Fruit fly (Drosophila melanogaster) whole organism, embryonic: ENCODE measurements around the gene CG10621.

Source experiments
- CG10321 ChIP-seq: fragments of 200-800 bp; sonication (Bioruptor generic); IDR thresholded peaks from 2 replicates; pipeline ENCODE4 v1.3.6; 2022; ENCODE audit warnings: missing biosample characterization, missing genetic modification characterization
- CG11504 ChIP-seq: fragments of 200-800 bp; sonication (Bioruptor generic); optimal IDR thresholded peaks from 3 replicates; lab custom pipeline; 2019; ENCODE audit warnings: missing biosample characterization, mild to moderate bottlenecking, missing genetic modification characterization, moderate library complexity
- CG12769 ChIP-seq: fragments of 200-800 bp; sonication (Bioruptor generic); optimal IDR thresholded peaks from 2 replicates; lab custom pipeline; 2019; ENCODE audit warnings: missing biosample characterization, mild to moderate bottlenecking, missing genetic modification characterization, moderate library complexity
- CG16813 ChIP-seq: fragments of 200-800 bp; sonication (Bioruptor generic); IDR thresholded peaks from 3 replicates; pipeline ENCODE4 v1.3.6; 2022; ENCODE audit warnings: missing biosample characterization, missing genetic modification characterization; ENCODE audit not compliant: partially characterized antibody
- CG31224 ChIP-seq: fragments of 200-800 bp; sonication (Bioruptor generic); IDR thresholded peaks from 2 replicates; pipeline ENCODE4 v1.3.6; 2022; ENCODE audit warnings: missing biosample characterization, missing genetic modification characterization
- CG34224 ChIP-seq: fragments of 200-800 bp; sonication (Bioruptor generic); IDR thresholded peaks from 3 replicates; pipeline ENCODE4 v1.3.6; 2022; ENCODE audit warnings: missing biosample characterization, missing genetic modification characterization; ENCODE audit not compliant: partially characterized antibody
- CG6175 ChIP-seq: fragments of 200-800 bp; sonication (Bioruptor generic); IDR thresholded peaks from 3 replicates; pipeline ENCODE4 v1.3.6; 2022; ENCODE audit warnings: missing biosample characterization, missing genetic modification characterization
- CG7963 ChIP-seq: fragments of 200-800 bp; sonication (Bioruptor generic); IDR thresholded peaks from 3 replicates; pipeline ENCODE4 v1.3.6; 2022; ENCODE audit warnings: missing biosample characterization, missing genetic modification characterization; ENCODE audit not compliant: partially characterized antibody
- CG8478 ChIP-seq: fragments of >200 bp; optimal IDR thresholded peaks from 2 replicates; lab custom pipeline; 2018
- D ChIP-seq, 2 experiments: fragments of 200-800 bp in 1 of 2; fragments of >200 bp in 1 of 2; sonication (Bioruptor generic) in 1 of 2; optimal IDR thresholded peaks; 2 replicates in 1 of 2; 3 replicates in 1 of 2; lab custom pipeline; 2017; ENCODE audit warnings: mild to moderate bottlenecking in 1 of 2, missing biosample characterization in 1 of 2, missing genetic modification characterization in 1 of 2, missing genetic modification reagents in 1 of 2
- Dad ChIP-seq: fragments of 200-800 bp; sonication (Bioruptor generic); optimal IDR thresholded peaks from 3 replicates; lab custom pipeline; 2016; ENCODE audit warnings: missing biosample characterization, missing genetic modification characterization
- Dll ChIP-seq: fragments of 200-800 bp; sonication (Bioruptor generic); IDR thresholded peaks from 4 replicates; pipeline ENCODE4 v1.3.6; 2022; ENCODE audit warnings: missing biosample characterization, missing genetic modification characterization; ENCODE audit not compliant: partially characterized antibody
- Doc3 ChIP-seq: fragments of 200-800 bp; sonication (Bioruptor generic); IDR thresholded peaks from 3 replicates; pipeline ENCODE4 v1.3.6; 2022; ENCODE audit warnings: missing biosample characterization, missing genetic modification characterization; ENCODE audit not compliant: partially characterized antibody
- Dref ChIP-seq: fragments of 200-800 bp; sonication (Bioruptor generic); IDR thresholded peaks from 2 replicates; pipeline ENCODE4 v1.3.6; 2022; ENCODE audit warnings: missing biosample characterization, missing genetic modification characterization
- HLH4C ChIP-seq: fragments of 200-800 bp; sonication (Bioruptor generic); IDR thresholded peaks from 3 replicates; pipeline ENCODE4 v1.3.6; 2022; ENCODE audit warnings: missing biosample characterization, missing genetic modification characterization; ENCODE audit not compliant: partially characterized antibody
- HLH54F ChIP-seq: fragments of 200-800 bp; sonication (Bioruptor generic); optimal IDR thresholded peaks from 3 replicates; lab custom pipeline; 2016; ENCODE audit warnings: missing biosample characterization, missing genetic modification characterization
- Hr78 ChIP-seq, 2 experiments: fragments of 200-800 bp in 1 of 2; fragments of >200 bp in 1 of 2; sonication (Bioruptor generic) in 1 of 2; optimal IDR thresholded peaks; 2 replicates each; lab custom pipeline; 2017 to 2019; ENCODE audit warnings: missing biosample characterization in 2 of 2, missing genetic modification characterization in 2 of 2, mild to moderate bottlenecking in 1 of 2, moderate library complexity in 1 of 2
- Hsf ChIP-seq: fragments of 200-800 bp; sonication (Bioruptor generic); optimal IDR thresholded peaks from 3 replicates; lab custom pipeline; 2016; ENCODE audit warnings: missing biosample characterization, missing genetic modification characterization
- Med ChIP-seq: fragments of 200-800 bp; sonication (Bioruptor generic); peaks from one replicate; lab custom pipeline; 2016; ENCODE audit warnings: missing biosample characterization, missing genetic modification characterization, mild to moderate bottlenecking, inconsistent platforms, moderate library complexity
- Myb ChIP-seq: fragments of 200-800 bp; sonication (Bioruptor generic); optimal IDR thresholded peaks from 2 replicates; lab custom pipeline; 2016; ENCODE audit warnings: missing biosample characterization, missing genetic modification characterization
- Scr ChIP-seq: fragments of 200-800 bp; sonication (Bioruptor generic); IDR thresholded peaks from 2 replicates; pipeline ENCODE4 v1.3.6; 2022; ENCODE audit warnings: missing biosample characterization, missing genetic modification characterization; ENCODE audit not compliant: partially characterized antibody
- abd-A ChIP-seq: fragments of 200-800 bp; sonication (Bioruptor generic); optimal IDR thresholded peaks from 3 replicates; lab custom pipeline; 2019; ENCODE audit warnings: missing biosample characterization, mild to moderate bottlenecking, missing genetic modification characterization, moderate library complexity
- al ChIP-seq: fragments of 200-800 bp; sonication (Bioruptor generic); IDR thresholded peaks from 2 replicates; pipeline ENCODE4 v1.3.6; 2022; ENCODE audit warnings: missing biosample characterization, missing genetic modification characterization
- bbx ChIP-seq: fragments of 200-800 bp; sonication (Bioruptor generic); IDR thresholded peaks from 2 replicates; pipeline ENCODE4 v1.3.6; 2022; ENCODE audit warnings: missing biosample characterization, missing genetic modification characterization; ENCODE audit not compliant: partially characterized antibody
- btn ChIP-seq: fragments of 200-800 bp; sonication (Bioruptor generic); optimal IDR thresholded peaks from 2 replicates; lab custom pipeline; 2016; ENCODE audit warnings: missing biosample characterization, missing genetic modification characterization
- cas ChIP-seq: fragments of 200-800 bp; sonication (Bioruptor generic); IDR thresholded peaks from 2 replicates; pipeline ENCODE4 v1.3.6; 2022; ENCODE audit warnings: missing biosample characterization, missing genetic modification characterization
- chm ChIP-seq: fragments of 200-800 bp; sonication (Bioruptor generic); IDR thresholded peaks from 2 replicates; pipeline ENCODE4 v1.3.6; 2022; ENCODE audit warnings: missing biosample characterization, missing genetic modification characterization
- da ChIP-seq: fragments of 200-800 bp; sonication (Bioruptor generic); optimal IDR thresholded peaks from 2 replicates; lab custom pipeline; 2016; ENCODE audit warnings: missing biosample characterization, missing genetic modification characterization
- dimm ChIP-seq: fragments of 200-800 bp; sonication (Bioruptor generic); IDR thresholded peaks from 2 replicates; pipeline ENCODE4 v1.3.6; 2022; ENCODE audit warnings: missing biosample characterization, missing genetic modification characterization
- dysf ChIP-seq: fragments of 200-800 bp; sonication (Bioruptor generic); IDR thresholded peaks from 3 replicates; pipeline ENCODE4 v1.3.6; 2022; ENCODE audit warnings: missing biosample characterization, missing genetic modification characterization
- fd64A ChIP-seq: fragments of 200-800 bp; sonication (Bioruptor generic); optimal IDR thresholded peaks from 3 replicates; lab custom pipeline; 2018; ENCODE audit warnings: missing biosample characterization, mild to moderate bottlenecking, missing genetic modification characterization
- ftz-f1 ChIP-seq: fragments of 200-800 bp; sonication (Bioruptor generic); optimal IDR thresholded peaks from 2 replicates; lab custom pipeline; 2016; ENCODE audit warnings: missing biosample characterization, missing genetic modification characterization
- gfzf ChIP-seq: fragments of 200-800 bp; sonication (Bioruptor generic); optimal IDR thresholded peaks from 2 replicates; lab custom pipeline; 2016; ENCODE audit warnings: missing biosample characterization, mild to moderate bottlenecking, missing genetic modification characterization, moderate library complexity
- hbn ChIP-seq: fragments of 200-800 bp; sonication (Bioruptor generic); IDR thresholded peaks from 2 replicates; pipeline ENCODE4 v1.3.6; 2022; ENCODE audit warnings: missing biosample characterization, missing genetic modification characterization; ENCODE audit not compliant: partially characterized antibody
- inv ChIP-seq: fragments of 200-800 bp; sonication (Bioruptor generic); IDR thresholded peaks from 2 replicates; pipeline ENCODE4 v1.3.6; 2022; ENCODE audit warnings: missing biosample characterization, missing genetic modification characterization; ENCODE audit not compliant: partially characterized antibody
- lov ChIP-seq, 2 experiments: fragments of 200-800 bp in 1 of 2; fragments of >200 bp in 1 of 2; sonication (Bioruptor generic) in 1 of 2; IDR thresholded peaks in 1 of 2; optimal IDR thresholded peaks in 1 of 2; 2 replicates in 1 of 2; 3 replicates in 1 of 2; pipeline versions ENCODE4 v1.3.6 to Lab custom; 2017 to 2022; ENCODE audit warnings: missing biosample characterization in 1 of 2, missing genetic modification characterization in 1 of 2
- nerfin-2 ChIP-seq: fragments of 200-800 bp; sonication (Bioruptor generic); IDR thresholded peaks from 2 replicates; pipeline ENCODE4 v1.3.6; 2022; ENCODE audit warnings: missing biosample characterization, missing genetic modification characterization; ENCODE audit not compliant: partially characterized antibody
- org-1 ChIP-seq: fragments of 200-800 bp; sonication (Bioruptor generic); optimal IDR thresholded peaks from 2 replicates; lab custom pipeline; 2017; ENCODE audit warnings: missing biosample characterization, missing genetic modification characterization
- pfk ChIP-seq: fragments of 200-800 bp; sonication (Bioruptor generic); optimal IDR thresholded peaks from 2 replicates; lab custom pipeline; 2018; ENCODE audit warnings: missing biosample characterization, mild to moderate bottlenecking, missing genetic modification characterization, moderate library complexity
- sim ChIP-seq: fragments of 200-800 bp; sonication (Bioruptor generic); IDR thresholded peaks from 2 replicates; pipeline ENCODE4 v1.3.6; 2022; ENCODE audit warnings: missing biosample characterization, missing genetic modification characterization
- sna ChIP-seq: fragments of 200-800 bp; sonication (Bioruptor generic); IDR thresholded peaks from 2 replicates; pipeline ENCODE4 v1.3.6; 2022; ENCODE audit warnings: missing biosample characterization, missing genetic modification characterization; ENCODE audit not compliant: partially characterized antibody
- tna ChIP-seq: fragments of 200-800 bp; sonication (Bioruptor generic); IDR thresholded peaks from 2 replicates; pipeline ENCODE4 v1.3.6; 2022; ENCODE audit warnings: missing biosample characterization, missing genetic modification characterization; ENCODE audit not compliant: partially characterized antibody
- twi ChIP-seq: fragments of 200-800 bp; optimal IDR thresholded peaks from 2 replicates; lab custom pipeline; 2019; ENCODE audit warnings: missing biosample characterization, mild to moderate bottlenecking, missing genetic modification characterization, moderate library complexity
- unc-4 ChIP-seq: fragments of 200-800 bp; sonication (Bioruptor generic); IDR thresholded peaks from 2 replicates; pipeline ENCODE4 v1.3.6; 2022; ENCODE audit warnings: missing biosample characterization, missing genetic modification characterization; ENCODE audit not compliant: partially characterized antibody
- zen2 ChIP-seq: fragments of 200-800 bp; sonication (Bioruptor generic); IDR thresholded peaks from 3 replicates; pipeline ENCODE4 v1.3.6; 2022; ENCODE audit warnings: missing biosample characterization, missing genetic modification characterization; ENCODE audit not compliant: partially characterized antibody
- zfh2 ChIP-seq: fragments of 200-800 bp; sonication (Bioruptor generic); optimal IDR thresholded peaks from 2 replicates; lab custom pipeline; 2016; ENCODE audit warnings: missing biosample characterization, missing genetic modification characterization

Gene CG10621

dm6 chr2L:18947515-18947998 lies 6.7 kb downstream of the CG10621 start:
- TF ChIP-seq Dref (GFP tag; lab: Robert Waterston, UW) (0 out of 2 replicates have a peak, but pooled peaks have one; percentile 23), pfk (GFP tag; lab: Kevin White, UChicago) (peak; percentile 95), Doc3 (GFP tag; lab: Robert Waterston, UW) (peak; percentile 47; the same call in 1 of the 3 replicates), org-1 (GFP tag; lab: Kevin White, UChicago) (no peak), dimm (no peak), lov (optimal IDR thresholded peaks at IDR 0.05; lab: Kevin White, UChicago) (no peak), lov (GFP tag; IDR thresholded peaks at IDR 0.05; lab: Robert Waterston, UW) (0 out of 3 replicates have a peak, but pooled peaks have one; percentile 47), CG34224 (GFP tag; lab: Robert Waterston, UW) (0 out of 3 replicates have a peak, but pooled peaks have one; percentile 12), CG7963 (0 out of 3 replicates have a peak, but pooled peaks have one; percentile 9), CG6175 (GFP tag; lab: Robert Waterston, UW) (peak; percentile 88), CG8478 (peak; percentile 90), hbn (GFP tag; lab: Robert Waterston, UW) (no peak; the same call in 1 of the 2 replicates), Hr78 (GFP tag; optimal IDR thresholded peaks at IDR 0.05; lab: Kevin White, UChicago) (peak in 1 of 2 experiments; percentile 93), zen2 (GFP tag; lab: Robert Waterston, UW) (peak; percentile 27; the same call in 1 of the 3 replicates), Hsf (GFP tag; lab: Kevin White, UChicago) (no peak), twi (tag; lab: Kevin White, UChicago) (no peak), dysf (GFP tag; lab: Robert Waterston, UW) (no peak), fd64A (GFP tag; lab: Kevin White, UChicago) (no peak), cas (GFP tag; lab: Robert Waterston, UW) (no peak), Dad (GFP tag; lab: Kevin White, UChicago) (no peak), al (GFP tag; lab: Robert Waterston, UW) (no peak), tna (GFP tag; lab: Robert Waterston, UW) (no peak), unc-4 (GFP tag; lab: Robert Waterston, UW) (0 out of 2 replicates have a peak, but pooled peaks have one; percentile 22), da (GFP tag; lab: Kevin White, UChicago) (no peak), inv (GFP tag; lab: Robert Waterston, UW) (peak; percentile 34; the same call in 1 of the 2 replicates), nerfin-2 (GFP tag; lab: Robert Waterston, UW) (peak; percentile 44; the same call in 1 of the 2 replicates), Scr (GFP tag; lab: Robert Waterston, UW) (peak; percentile 37), ftz-f1 (GFP tag; lab: Kevin White, UChicago) (no peak), CG10321 (GFP tag; lab: Robert Waterston, UW) (peak; percentile 94), bbx (GFP tag; lab: Robert Waterston, UW) (peak; percentile 33; the same call in 1 of the 2 replicates), Myb (GFP tag; lab: Kevin White, UChicago) (no peak), HLH54F (GFP tag; lab: Kevin White, UChicago) (no peak), sna (GFP tag; lab: Robert Waterston, UW) (peak; percentile 64), sim (GFP tag; lab: Robert Waterston, UW) (no peak), btn (GFP tag; lab: Kevin White, UChicago) (no peak), gfzf (GFP tag; lab: Kevin White, UChicago) (no peak), Med (peak; percentile 37), CG12769 (tag; lab: Kevin White, UChicago) (peak; percentile 39), CG31224 (GFP tag; lab: Robert Waterston, UW) (peak; percentile 97), Dll (peak; percentile 50; the same call in 1 of the 4 replicates), CG11504 (peak; percentile 99), HLH4C (0 out of 3 replicates have a peak, but pooled peaks have one; percentile 46), abd-A (peak; percentile 97), D (optimal IDR thresholded peaks at IDR 0.05; lab: Kevin White, UChicago) (peak; percentile 93), D (GFP tag; optimal IDR thresholded peaks at IDR 0.05; lab: Kevin White, UChicago) (no peak), zfh2 (GFP tag; lab: Kevin White, UChicago) (no peak), CG16813 (peak; percentile 38; the same call in 1 of the 3 replicates), chm (GFP tag; lab: Robert Waterston, UW) (no peak)
